Worm (Caenorhabditis elegans) whole organism, young adult: ENCODE results near the gene F58E6.5.

Experiments
- K11D2.4 ChIP-seq: fragments of 200-800 bp; sonication (Bioruptor generic); IDR thresholded peaks from 2 replicates; pipeline ENCODE4 v1.3.6; 2022; ENCODE audit warnings: missing genetic modification reagents, missing genetic modification characterization, missing compliant biosample characterization
- dpl-1 ChIP-seq: fragments of 150-350 bp; optimal IDR thresholded peaks from 2 replicates; lab custom pipeline; 2014; ENCODE audit warnings: missing biosample characterization, missing genetic modification reagents, missing genetic modification characterization
- egrh-3 ChIP-seq: fragments of 200-800 bp; sonication (Bioruptor generic); IDR thresholded peaks from 2 replicates; pipeline ENCODE4 v1.3.6; 2022; ENCODE audit warnings: missing genetic modification reagents, missing genetic modification characterization, missing compliant biosample characterization
- ets-4 ChIP-seq: fragments of 200-800 bp; sonication (Bioruptor generic); optimal IDR thresholded peaks from 2 replicates; lab custom pipeline; 2018; ENCODE audit warnings: mild to moderate bottlenecking, missing genetic modification characterization, missing compliant biosample characterization
- him-1 ChIP-seq: sonication (generic microtip); optimal IDR thresholded peaks from 2 replicates; lab custom pipeline; 2016; ENCODE audit warnings: missing genotype, missing genetic modification reagents, missing genetic modification characterization, missing compliant biosample characterization
- lin-26 ChIP-seq: fragments of 200-800 bp; sonication (Bioruptor generic); IDR thresholded peaks from 2 replicates; pipeline ENCODE4 v1.3.6; 2022; ENCODE audit warnings: missing genetic modification reagents, missing genetic modification characterization, missing compliant biosample characterization
- mcd-1 ChIP-seq: fragments of 200-800 bp; sonication (Bioruptor generic); IDR thresholded peaks from 2 replicates; pipeline ENCODE4 v1.3.6; 2022; ENCODE audit warnings: missing genetic modification reagents, missing genetic modification characterization, missing compliant biosample characterization
- snpc-4 ChIP-seq, 5 experiments: fragments of 150-350 bp in 1 of 5; sonication (generic microtip) in 4 of 5; optimal IDR thresholded peaks; 2 replicates each; lab custom pipeline; 2014 to 2018; ENCODE audit warnings: missing genetic modification characterization in 5 of 5, missing biosample characterization in 3 of 5, antibody characterized with exemption in 2 of 5, mild to moderate bottlenecking in 2 of 5, missing compliant biosample characterization in 2 of 5, missing genotype in 2 of 5, moderate library complexity in 2 of 5, missing genetic modification reagents in 1 of 5
- unc-130 ChIP-seq: sonication (generic microtip); optimal IDR thresholded peaks from 2 replicates; lab custom pipeline; 2016; ENCODE audit warnings: missing genetic modification reagents, missing genetic modification characterization, missing compliant biosample characterization
- zim-3 ChIP-seq: sonication (generic microtip); optimal IDR thresholded peaks from 2 replicates; lab custom pipeline; 2017; ENCODE audit warnings: mild to moderate bottlenecking, missing genetic modification characterization, moderate library complexity, missing compliant biosample characterization

DNA sequence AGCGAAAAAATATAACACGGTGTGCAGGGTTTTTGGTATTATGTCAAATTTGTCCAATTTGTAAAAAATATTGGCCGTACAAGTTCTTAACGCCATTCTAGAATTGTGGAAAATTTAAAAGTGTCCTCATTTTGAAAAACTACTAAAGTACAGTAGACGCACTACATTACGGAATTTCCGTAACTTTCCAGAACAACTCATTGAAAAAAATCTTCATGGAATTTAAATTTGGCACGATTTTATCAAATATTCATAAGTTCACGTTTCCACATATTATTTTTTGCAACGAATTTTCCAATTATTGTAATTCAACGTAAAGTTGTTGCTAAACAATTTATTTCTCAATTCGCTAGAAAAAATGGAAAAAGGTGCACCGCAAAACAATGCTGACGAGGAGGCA, 39.5 kb downstream of the F58E6.5 start, which contains the start of gene F40F9.3:
- TF ChIP-seq unc-130 (GFP tag; lab: Kevin White, UChicago), result no peak
- no peak for TF ChIP-seq ets-4 (GFP tag; lab: Kevin White, UChicago)
- TF ChIP-seq egrh-3 (GFP tag; lab: Robert Waterston, UW), result no peak
- no peak for TF ChIP-seq snpc-4 (GFP tag; optimal IDR thresholded peaks at IDR 0.05; lab: Kevin White, UChicago)
- no peak for TF ChIP-seq snpc-4 (tag; optimal IDR thresholded peaks at IDR 0.05; lab: Kevin White, UChicago)
- no peak for TF ChIP-seq lin-26 (GFP tag; lab: Robert Waterston, UW)
- no peak for TF ChIP-seq mcd-1 (GFP tag; lab: Robert Waterston, UW)
- no peak for TF ChIP-seq zim-3 (tag; lab: Kevin White, UChicago)
- TF ChIP-seq K11D2.4 (GFP tag; lab: Robert Waterston, UW), result no peak
- no peak for TF ChIP-seq him-1
- no peak for TF ChIP-seq dpl-1 (GFP tag; lab: Kevin White, UChicago)
